Fruit fly (Drosophila melanogaster): ENCODE data around the gene beta-PheRS.

Gene beta-PheRS

dm6 chr3R:24230423-24231205, 21.9 kb downstream of the beta-PheRS start, which contains the start of gene mask (continued):
- peak; percentile 51 for TF ChIP-seq twi (tag; optimal IDR thresholded peaks at IDR 0.05)
- TF ChIP-seq HmgD (GFP tag; optimal IDR thresholded peaks at IDR 0.05): peak; percentile 74
- TF ChIP-seq ham (GFP tag; IDR thresholded peaks at IDR 0.05): 0 out of 2 replicates have a peak, but pooled peaks have one; percentile 25
- peak; percentile 83 for TF ChIP-seq CG18599 (GFP tag; optimal IDR thresholded peaks at IDR 0.05)
- no peak for TF ChIP-seq usp (GFP tag; optimal IDR thresholded peaks at IDR 0.05)
- peak; percentile 69 for TF ChIP-seq CG10267 (tag; optimal IDR thresholded peaks at IDR 0.05)
- TF ChIP-seq Max (GFP tag; optimal IDR thresholded peaks at IDR 0.05): peak; percentile 61
- TF ChIP-seq yki (optimal IDR thresholded peaks at IDR 0.05): no peak
- TF ChIP-seq Bdp1 (GFP tag; optimal IDR thresholded peaks at IDR 0.05): peak; percentile 77
- peak; percentile 82 for TF ChIP-seq Fer2 (tag; optimal IDR thresholded peaks at IDR 0.05)
- TF ChIP-seq CG6791 (GFP tag; IDR thresholded peaks at IDR 0.05; ENCODE audit: partially characterized antibody): peak; percentile 50
- peak; percentile 0 for TF ChIP-seq CG6683 (GFP tag; optimal IDR thresholded peaks at IDR 0.05)
- peak; percentile 51 for TF ChIP-seq btn (GFP tag; optimal IDR thresholded peaks at IDR 0.05)
- TF ChIP-seq B-H2 (GFP tag; optimal IDR thresholded peaks at IDR 0.05): peak; percentile 91
- TF ChIP-seq crp (GFP tag; optimal IDR thresholded peaks at IDR 0.05): peak in 1 of 2 experiments; percentile 47
- TF ChIP-seq lola (GFP tag; optimal IDR thresholded peaks at IDR 0.05): peak in 1 of 3 experiments; percentile 5
- TF ChIP-seq CG34422 (GFP tag; IDR thresholded peaks at IDR 0.05): peak; percentile 79
- no peak for TF ChIP-seq Doc3 (GFP tag; IDR thresholded peaks at IDR 0.05; ENCODE audit: partially characterized antibody)
- TF ChIP-seq CG2120 (GFP tag; optimal IDR thresholded peaks at IDR 0.05): peak; percentile 46
- TF ChIP-seq ato (GFP tag; IDR thresholded peaks at IDR 0.05; ENCODE audit: partially characterized antibody): peak; percentile 1; the same call in 1 of the 2 replicates
- TF ChIP-seq Dp (GFP tag; optimal IDR thresholded peaks at IDR 0.05): peak; percentile 46
- TF ChIP-seq psq (GFP tag; optimal IDR thresholded peaks at IDR 0.05): no peak
- TF ChIP-seq CG13624 (GFP tag; optimal IDR thresholded peaks at IDR 0.05): peak; percentile 72
- no peak for TF ChIP-seq CG17186 (GFP tag; optimal IDR thresholded peaks at IDR 0.05)
- TF ChIP-seq ken (GFP tag; IDR thresholded peaks at IDR 0.05): peak; percentile 82
- no peak for TF ChIP-seq prd (optimal IDR thresholded peaks at IDR 0.05)
- peak; percentile 44; the same call in 2 of the 3 replicates for TF ChIP-seq prd (GFP tag; IDR thresholded peaks at IDR 0.05)
- TF ChIP-seq bcd (GFP tag; optimal IDR thresholded peaks at IDR 0.05): peak; percentile 88
- peak; percentile 43 to 79 for TF ChIP-seq Hr51 (GFP tag; optimal IDR thresholded peaks at IDR 0.05)
- peak; percentile 88 for TF ChIP-seq CG18619 (GFP tag; optimal IDR thresholded peaks at IDR 0.05)
- peak; percentile 31; the same call in 1 of the 2 replicates for TF ChIP-seq sisA (GFP tag; IDR thresholded peaks at IDR 0.05)
- peak; percentile 70 for TF ChIP-seq CG11723 (GFP tag; optimal IDR thresholded peaks at IDR 0.05)
- peak; percentile 78 for TF ChIP-seq gcm2 (GFP tag; optimal IDR thresholded peaks at IDR 0.05)
- TF ChIP-seq pho (GFP tag; optimal IDR thresholded peaks at IDR 0.05): peak; percentile 71
- TF ChIP-seq Stat92E (GFP tag; optimal IDR thresholded peaks at IDR 0.05): peak in 1 of 3 experiments; percentile 56
- peak; percentile 94 for TF ChIP-seq CG9876 (GFP tag; optimal IDR thresholded peaks at IDR 0.05)
- TF ChIP-seq CG16779 (GFP tag; IDR thresholded peaks at IDR 0.05): no peak
- TF ChIP-seq cg (GFP tag; optimal IDR thresholded peaks at IDR 0.05): peak; percentile 52
- peak; percentile 73 for TF ChIP-seq Atf3 (GFP tag; optimal IDR thresholded peaks at IDR 0.05)
- TF ChIP-seq CG7963 (GFP tag; IDR thresholded peaks at IDR 0.05; ENCODE audit: partially characterized antibody): 0 out of 3 replicates have a peak, but pooled peaks have one; percentile 32
- peak; percentile 42 for TF ChIP-seq gcm (GFP tag; optimal IDR thresholded peaks at IDR 0.05)
- TF ChIP-seq Nf-YA (GFP tag; IDR thresholded peaks at IDR 0.05): peak; percentile 70; the same call in 1 of the 2 replicates
- peak; percentile 76 for TF ChIP-seq gro (GFP tag; optimal IDR thresholded peaks at IDR 0.05)
- TF ChIP-seq CG10147 (GFP tag; optimal IDR thresholded peaks at IDR 0.05): peak; percentile 54
- peak; percentile 65 for TF ChIP-seq CG9932 (GFP tag; IDR thresholded peaks at IDR 0.05)
- no peak for TF ChIP-seq CG7745 (tag; optimal IDR thresholded peaks at IDR 0.05)
- TF ChIP-seq Kr (GFP tag; optimal IDR thresholded peaks at IDR 0.05): peak; percentile 68
- TF ChIP-seq Dip3 (GFP tag; optimal IDR thresholded peaks at IDR 0.05): peak; percentile 80

All from whole organism, embryonic.